Fruit fly (Drosophila melanogaster): ENCODE results near the gene CG42709.

The CG42709 gene

dm6 chr3L:12804730-12805170 lies 14.8 kb downstream of the CG42709 start, which contains the start of gene Atg1 (continued):
- no peak for TF ChIP-seq Hey (tag; optimal IDR thresholded peaks at IDR 0.05)
- 0 out of 2 replicates have a peak, but pooled peaks have one; percentile 20 for TF ChIP-seq rib (GFP tag; IDR thresholded peaks at IDR 0.05)
- no peak for TF ChIP-seq trh (GFP tag; optimal IDR thresholded peaks at IDR 0.05)
- no peak for TF ChIP-seq CG1529 (GFP tag; optimal IDR thresholded peaks at IDR 0.05)
- TF ChIP-seq CG15601 (tag; optimal IDR thresholded peaks at IDR 0.05): no peak
- TF ChIP-seq CHES-1-like (GFP tag; optimal IDR thresholded peaks at IDR 0.05): peak; percentile 23
- TF ChIP-seq Max (GFP tag; optimal IDR thresholded peaks at IDR 0.05): no peak
- TF ChIP-seq Dll (GFP tag; IDR thresholded peaks at IDR 0.05; ENCODE audit: partially characterized antibody): no peak
- no peak for TF ChIP-seq Gug (GFP tag; IDR thresholded peaks at IDR 0.05)
- peak; percentile 85 for TF ChIP-seq Med (GFP tag)
- TF ChIP-seq CG15073 (GFP tag; optimal IDR thresholded peaks at IDR 0.05): no peak
- no peak for TF ChIP-seq Bdp1 (GFP tag; optimal IDR thresholded peaks at IDR 0.05)
- no peak for TF ChIP-seq Hr78 (GFP tag; optimal IDR thresholded peaks at IDR 0.05)
- TF ChIP-seq Rx (GFP tag; IDR thresholded peaks at IDR 0.05): no peak
- no peak for TF ChIP-seq z (GFP tag; IDR thresholded peaks at IDR 0.05)
- TF ChIP-seq pita (GFP tag; optimal IDR thresholded peaks at IDR 0.05): no peak
- TF ChIP-seq luna (GFP tag; optimal IDR thresholded peaks at IDR 0.05): no peak
- no peak for TF ChIP-seq ems (GFP tag; optimal IDR thresholded peaks at IDR 0.05)
- TF ChIP-seq hth (optimal IDR thresholded peaks at IDR 0.05): no peak
- no peak for TF ChIP-seq ssp (GFP tag; IDR thresholded peaks at IDR 0.05)
- TF ChIP-seq prd (optimal IDR thresholded peaks at IDR 0.05): no peak
- no peak for TF ChIP-seq prd (GFP tag; IDR thresholded peaks at IDR 0.05)
- no peak for TF ChIP-seq Adf1 (GFP tag; IDR thresholded peaks at IDR 0.05)
- no peak for TF ChIP-seq CG18476 (GFP tag; optimal IDR thresholded peaks at IDR 0.05)
- no peak for TF ChIP-seq ham (GFP tag; IDR thresholded peaks at IDR 0.05)
- TF ChIP-seq chinmo (GFP tag; IDR thresholded peaks at IDR 0.05; ENCODE audit: partially characterized antibody): 0 out of 4 replicates have a peak, but pooled peaks have one; percentile 52
- no peak for TF ChIP-seq en (GFP tag; optimal IDR thresholded peaks at IDR 0.05)
- TF ChIP-seq H15 (GFP tag; IDR thresholded peaks at IDR 0.05): no peak
- no peak for TF ChIP-seq CG8765 (GFP tag; IDR thresholded peaks at IDR 0.05)
- peak; percentile 26 for TF ChIP-seq cwo (GFP tag; optimal IDR thresholded peaks at IDR 0.05)
- no peak for TF ChIP-seq CG8089 (GFP tag; optimal IDR thresholded peaks at IDR 0.05)
- no peak for TF ChIP-seq fru (optimal IDR thresholded peaks at IDR 0.05)
- no peak for TF ChIP-seq croc (GFP tag; conservative IDR thresholded peaks at IDR 0.05)
- TF ChIP-seq CG1603 (tag; optimal IDR thresholded peaks at IDR 0.05): peak; percentile 23
- no peak for TF ChIP-seq Stat92E (GFP tag; optimal IDR thresholded peaks at IDR 0.05)
- no peak for TF ChIP-seq Abd-B (GFP tag; optimal IDR thresholded peaks at IDR 0.05)
- peak; percentile 13 for TF ChIP-seq D19A (tag; optimal IDR thresholded peaks at IDR 0.05)
- no peak for TF ChIP-seq CG9215 (GFP tag; IDR thresholded peaks at IDR 0.05)
- TF ChIP-seq CG9817 (tag; optimal IDR thresholded peaks at IDR 0.05): no peak
- no peak for TF ChIP-seq oc (tag; optimal IDR thresholded peaks at IDR 0.05)
- TF ChIP-seq CG7271 (tag; optimal IDR thresholded peaks at IDR 0.05): no peak
- no peak for TF ChIP-seq disco-r (GFP tag; optimal IDR thresholded peaks at IDR 0.05)
- TF ChIP-seq CG14860 (GFP tag; IDR thresholded peaks at IDR 0.05; ENCODE audit: partially characterized antibody): no peak
- TF ChIP-seq GATAe (GFP tag; conservative IDR thresholded peaks at IDR 0.05): no peak
- no peak for TF ChIP-seq zen2 (GFP tag; IDR thresholded peaks at IDR 0.05; ENCODE audit: partially characterized antibody)
- peak in 1 of 2 experiments; percentile 69 for TF ChIP-seq Trl (optimal IDR thresholded peaks at IDR 0.05)
- no peak for TF ChIP-seq Trl (GFP tag; optimal IDR thresholded peaks at IDR 0.05)
- TF ChIP-seq CG10321 (GFP tag; IDR thresholded peaks at IDR 0.05): no peak
- no peak for TF ChIP-seq gcm (GFP tag; optimal IDR thresholded peaks at IDR 0.05)
- TF ChIP-seq CG31224 (GFP tag; IDR thresholded peaks at IDR 0.05): no peak
- no peak for TF ChIP-seq sisA (GFP tag; IDR thresholded peaks at IDR 0.05)
- TF ChIP-seq HmgD (GFP tag; optimal IDR thresholded peaks at IDR 0.05): no peak
- peak; percentile 10 for TF ChIP-seq CG17568 (GFP tag; optimal IDR thresholded peaks at IDR 0.05)
